Fruit fly (Drosophila melanogaster) whole organism, wandering third instar larva: ENCODE measurements around the gene SdicA.

ENCODE experiments used
- Dfd ChIP-seq: fragments of >200 bp; optimal IDR thresholded peaks from 2 replicates; lab custom pipeline; 2017; ENCODE audit warnings: missing biosample characterization, missing genetic modification characterization
- Hr78 ChIP-seq: fragments of >200 bp; optimal IDR thresholded peaks from 2 replicates; lab custom pipeline; 2017; ENCODE audit warnings: missing biosample characterization, missing genetic modification characterization
- Mio ChIP-seq: sonication (Bioruptor generic); optimal IDR thresholded peaks from 2 replicates; lab custom pipeline; 2016; ENCODE audit warnings: missing biosample characterization, missing genetic modification characterization
- N ChIP-seq: fragments of >200 bp; optimal IDR thresholded peaks from 2 replicates; lab custom pipeline; 2018; ENCODE audit warnings: missing biosample characterization, missing external identifiers, missing genetic modification characterization
- Sp1 ChIP-seq: fragments of 200-800 bp; sonication (Bioruptor generic); optimal IDR thresholded peaks from 3 replicates; lab custom pipeline; 2019; ENCODE audit warnings: missing biosample characterization, mild to moderate bottlenecking, missing genetic modification characterization, moderate library complexity
- Vsx2 ChIP-seq: fragments of 200-300, 225-300 bp; sonication (Bioruptor generic); optimal IDR thresholded peaks from 2 replicates; lab custom pipeline; 2018; ENCODE audit warnings: missing biosample characterization, missing genetic modification characterization; ENCODE audit not compliant: partially characterized antibody
- br ChIP-seq: fragments of 200-800 bp; sonication (Bioruptor generic); optimal IDR thresholded peaks from 2 replicates; lab custom pipeline; 2016; ENCODE audit warnings: missing biosample characterization, missing genetic modification characterization
- dl ChIP-seq, 2 experiments: fragments of 175-275, 200-275 bp in 1 of 2; fragments of 200-275 bp in 1 of 2; sonication (Bioruptor generic); optimal IDR thresholded peaks; lab custom pipeline; 2018; ENCODE audit warnings: mild to moderate bottlenecking in 2 of 2, missing biosample characterization in 2 of 2, missing genetic modification characterization in 2 of 2, moderate library complexity in 2 of 2; ENCODE audit not compliant: partially characterized antibody in 2 of 2, insufficient read depth in 1 of 2
- ey ChIP-seq: fragments of 200-800 bp; sonication (Bioruptor generic); optimal IDR thresholded peaks from 2 replicates; lab custom pipeline; 2016; ENCODE audit warnings: missing biosample characterization, missing genetic modification characterization
- lola ChIP-seq: fragments of >200 bp; optimal IDR thresholded peaks from 2 replicates; lab custom pipeline; 2017; ENCODE audit warnings: missing biosample characterization, missing genetic modification characterization
- psq ChIP-seq: fragments of 200-800 bp; sonication (Bioruptor generic); optimal IDR thresholded peaks from 3 replicates; lab custom pipeline; 2017; ENCODE audit warnings: missing biosample characterization, mild to moderate bottlenecking, missing genetic modification characterization, moderate library complexity
- tai ChIP-seq: sonication (Bioruptor generic); optimal IDR thresholded peaks from 2 replicates; lab custom pipeline; 2016; ENCODE audit warnings: missing biosample characterization, missing genetic modification characterization

- no peak for TF ChIP-seq Sp1 (GFP tag; lab: Kevin White, UChicago)
- no peak for TF ChIP-seq br
- no peak for TF ChIP-seq Hr78 (GFP tag; lab: Kevin White, UChicago)
- no peak for TF ChIP-seq dl (GFP tag; optimal IDR thresholded peaks at IDR 0.05; lab: Kevin White, UChicago; ENCODE audit: insufficient read depth in 1 of 2, partially characterized antibody in 2 of 2)
- no peak for TF ChIP-seq N (GFP tag; lab: Kevin White, UChicago)
- no peak for TF ChIP-seq lola (GFP tag; lab: Kevin White, UChicago)
- no peak for TF ChIP-seq Dfd (GFP tag; lab: Kevin White, UChicago)
- TF ChIP-seq tai = no peak
- no peak for TF ChIP-seq Mio
- no peak for TF ChIP-seq Vsx2 (GFP tag; lab: Kevin White, UChicago)
- no peak for TF ChIP-seq psq (GFP tag; lab: Kevin White, UChicago)
- TF ChIP-seq ey = no peak
Measured at dm6 chrX:20158491-20158890, 43.2 kb downstream of the SdicA start.
